Fruit fly (Drosophila melanogaster): Measurements from ENCODE around the gene REPTOR.

DNA sequence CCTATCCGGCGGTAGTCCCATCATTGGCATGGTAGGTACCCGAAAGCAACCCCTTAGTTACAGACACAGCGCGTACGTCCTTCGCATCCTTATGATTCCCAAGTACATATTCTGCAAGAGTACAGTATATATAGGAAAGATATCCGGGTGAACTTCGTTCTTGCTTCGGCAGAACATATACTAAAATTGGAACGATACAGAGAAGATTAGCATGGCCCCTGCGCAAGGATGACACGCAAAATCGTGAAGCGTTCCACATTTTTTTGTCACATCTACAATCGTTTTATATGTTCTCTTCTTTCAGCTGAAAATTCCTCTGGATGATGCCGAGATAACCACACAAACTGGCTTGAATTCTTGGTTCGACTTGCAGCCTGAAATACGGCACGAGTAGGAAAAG, 26.7 kb downstream of the REPTOR start:
- TF ChIP-seq psq (optimal IDR thresholded peaks at IDR 0.05) (no peak), h (optimal IDR thresholded peaks at IDR 0.05) (no peak), ttk (optimal IDR thresholded peaks at IDR 0.05) (no peak), insv (optimal IDR thresholded peaks at IDR 0.05) (no peak), Myc (optimal IDR thresholded peaks at IDR 0.05) (no peak), Sin3A (optimal IDR thresholded peaks at IDR 0.05) (no peak)

Data from Kc167 (cell line).